Worm (Caenorhabditis elegans) whole organism, midembryonic: ENCODE data around the gene msp-45.
A peak's percentile ranks its signal among the peaks of the same experiment; 100 is the strongest.

Source experiments
- T22C8.4 ChIP-seq: fragments of 200-800 bp; sonication (Bioruptor generic); IDR thresholded peaks from 2 replicates; pipeline ENCODE4 v1.3.6; 2022; ENCODE audit warnings: missing genetic modification characterization, missing compliant biosample characterization
- cog-1 ChIP-seq: sonication (generic microtip); optimal IDR thresholded peaks from 2 replicates; lab custom pipeline; 2016; ENCODE audit warnings: missing genetic modification characterization, missing compliant biosample characterization
- flt-1 ChIP-seq: fragments of 200-800 bp; sonication (Bioruptor generic); IDR thresholded peaks from 2 replicates; pipeline ENCODE4 v1.3.6; 2022; ENCODE audit warnings: missing genetic modification characterization, missing compliant biosample characterization
- klf-2 ChIP-seq: fragments of 200-800 bp; sonication (Bioruptor generic); conservative IDR thresholded peaks from 2 replicates; pipeline ENCODE4 v1.3.6; 2022; ENCODE audit warnings: missing genetic modification reagents, missing genetic modification characterization, missing compliant biosample characterization
- med-1 ChIP-seq: sonication (generic microtip); optimal IDR thresholded peaks from 2 replicates; lab custom pipeline; 2017; ENCODE audit warnings: missing genetic modification characterization, mild to moderate bottlenecking, missing compliant biosample characterization, antibody characterized with exemption, missing genetic modification reagents; ENCODE audit not compliant: insufficient read depth
- ref-1 ChIP-seq: fragments of 200-800 bp; sonication (Bioruptor generic); conservative IDR thresholded peaks from 2 replicates; pipeline ENCODE4 v1.3.6; 2022; ENCODE audit warnings: missing genetic modification reagents, missing genetic modification characterization, missing compliant biosample characterization
- tab-1 ChIP-seq: fragments of 200-800 bp; sonication (Bioruptor generic); IDR thresholded peaks from 2 replicates; pipeline ENCODE4 v1.3.6; 2022; ENCODE audit warnings: missing genetic modification characterization, missing compliant biosample characterization
- ztf-23 ChIP-seq: fragments of 200-800 bp; sonication (Bioruptor generic); IDR thresholded peaks from 2 replicates; pipeline ENCODE4 v1.3.6; 2022; ENCODE audit warnings: missing genetic modification reagents, missing genetic modification characterization, missing compliant biosample characterization
- ztf-29 ChIP-seq: fragments of 200-800 bp; sonication (Bioruptor generic); IDR thresholded peaks from 2 replicates; pipeline ENCODE4 v1.3.6; 2022; ENCODE audit warnings: missing genetic modification reagents, missing genetic modification characterization, missing compliant biosample characterization

Gene msp-45

DNA sequence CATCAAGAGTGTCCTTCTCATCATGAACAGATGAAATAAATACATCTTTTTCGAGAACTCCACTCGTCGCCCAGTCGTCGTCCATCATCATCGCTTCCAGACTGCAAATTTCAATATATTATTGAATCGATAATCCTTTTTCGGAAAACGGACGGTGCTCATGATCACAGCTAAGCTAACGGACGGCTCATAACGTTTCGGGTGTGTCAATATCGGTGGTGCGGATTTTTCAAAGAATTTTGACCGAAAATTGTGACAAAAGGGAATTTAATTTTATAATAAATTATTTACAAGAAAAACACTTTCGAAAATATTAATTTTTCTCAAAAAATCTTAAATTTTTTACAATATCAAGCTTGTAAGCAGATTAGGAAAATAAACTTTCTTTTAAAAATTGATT, 30.6 kb upstream of the msp-45 start, which contains the start of gene crh-2:
Gene crh-2, minus strand, starts transcription at position 101 of the 400 bp plus-strand sequence.
- TF ChIP-seq med-1 (GFP tag; lab: Kevin White, UChicago): no peak
- no peak for TF ChIP-seq ref-1 (GFP tag; lab: Robert Waterston, UW)
- TF ChIP-seq klf-2: no peak
- TF ChIP-seq flt-1 (GFP tag; lab: Robert Waterston, UW): no peak
- TF ChIP-seq tab-1 (GFP tag; lab: Robert Waterston, UW): no peak
- TF ChIP-seq T22C8.4: no peak

DNA sequence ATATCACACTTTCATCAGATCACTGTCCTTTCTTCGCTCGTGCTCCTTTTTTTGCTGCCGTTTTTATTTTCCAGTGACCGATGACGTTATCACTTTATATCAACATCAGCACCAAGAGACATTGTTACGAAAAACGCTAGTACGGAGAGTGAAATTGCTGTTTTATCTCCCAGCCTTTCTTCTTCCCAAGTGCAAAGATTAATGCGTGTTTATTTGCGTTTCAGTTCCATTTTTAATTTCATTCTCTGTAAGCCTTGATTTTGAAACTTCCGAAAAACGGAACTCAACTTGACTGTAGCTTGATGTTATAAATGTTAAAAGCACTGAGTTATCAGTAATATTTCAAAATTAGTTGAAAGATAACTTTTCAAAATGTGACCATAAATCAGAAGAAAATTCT, 30.0 kb upstream of the msp-45 start:
- TF ChIP-seq cog-1: no peak
- no peak for TF ChIP-seq ztf-23 (GFP tag; lab: Robert Waterston, UW)
- no peak for TF ChIP-seq flt-1 (GFP tag; lab: Robert Waterston, UW)
- TF ChIP-seq T22C8.4: no peak
- TF ChIP-seq ref-1 (GFP tag; lab: Robert Waterston, UW): no peak
- no peak for TF ChIP-seq tab-1 (GFP tag; lab: Robert Waterston, UW)
- TF ChIP-seq klf-2: no peak
- no peak for TF ChIP-seq ztf-29 (GFP tag; lab: Robert Waterston, UW)
- no peak for TF ChIP-seq med-1 (GFP tag; lab: Kevin White, UChicago)

DNA sequence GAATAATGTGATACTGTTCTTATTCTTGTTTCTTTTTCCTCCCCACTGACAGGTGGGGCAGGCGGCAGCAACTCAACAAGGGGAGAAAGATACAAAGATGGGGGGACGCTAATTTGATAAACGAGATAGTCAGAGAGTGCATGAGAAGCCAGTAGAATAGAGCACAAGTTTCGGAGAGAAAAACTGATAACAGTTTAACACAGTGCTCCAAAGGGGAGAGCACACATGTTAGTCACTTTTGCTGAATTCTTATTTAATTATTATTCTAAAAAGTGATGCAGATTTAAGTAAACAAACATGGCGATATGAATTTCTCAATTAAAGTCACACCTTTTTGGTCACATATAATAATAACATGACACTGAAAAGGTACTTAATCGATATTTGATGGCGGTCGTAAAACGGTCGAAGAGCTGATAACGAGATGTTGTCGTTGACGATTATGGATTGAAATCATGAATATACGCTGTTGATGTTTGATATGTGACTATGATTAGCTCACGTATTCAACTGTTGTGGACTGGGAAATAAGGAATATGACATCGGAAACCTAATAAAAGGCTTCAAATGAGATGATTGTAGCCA, 29.2 kb upstream of the msp-45 start:
- no peak for TF ChIP-seq ztf-29 (GFP tag; lab: Robert Waterston, UW)
- TF ChIP-seq ref-1 (GFP tag; lab: Robert Waterston, UW): no peak
- TF ChIP-seq med-1 (GFP tag; lab: Kevin White, UChicago): no peak
- no peak for TF ChIP-seq tab-1 (GFP tag; lab: Robert Waterston, UW)
- no peak for TF ChIP-seq cog-1
- TF ChIP-seq ztf-23 (GFP tag; lab: Robert Waterston, UW): no peak
- no peak for TF ChIP-seq flt-1 (GFP tag; lab: Robert Waterston, UW)
- no peak for TF ChIP-seq T22C8.4
- TF ChIP-seq klf-2: no peak

DNA sequence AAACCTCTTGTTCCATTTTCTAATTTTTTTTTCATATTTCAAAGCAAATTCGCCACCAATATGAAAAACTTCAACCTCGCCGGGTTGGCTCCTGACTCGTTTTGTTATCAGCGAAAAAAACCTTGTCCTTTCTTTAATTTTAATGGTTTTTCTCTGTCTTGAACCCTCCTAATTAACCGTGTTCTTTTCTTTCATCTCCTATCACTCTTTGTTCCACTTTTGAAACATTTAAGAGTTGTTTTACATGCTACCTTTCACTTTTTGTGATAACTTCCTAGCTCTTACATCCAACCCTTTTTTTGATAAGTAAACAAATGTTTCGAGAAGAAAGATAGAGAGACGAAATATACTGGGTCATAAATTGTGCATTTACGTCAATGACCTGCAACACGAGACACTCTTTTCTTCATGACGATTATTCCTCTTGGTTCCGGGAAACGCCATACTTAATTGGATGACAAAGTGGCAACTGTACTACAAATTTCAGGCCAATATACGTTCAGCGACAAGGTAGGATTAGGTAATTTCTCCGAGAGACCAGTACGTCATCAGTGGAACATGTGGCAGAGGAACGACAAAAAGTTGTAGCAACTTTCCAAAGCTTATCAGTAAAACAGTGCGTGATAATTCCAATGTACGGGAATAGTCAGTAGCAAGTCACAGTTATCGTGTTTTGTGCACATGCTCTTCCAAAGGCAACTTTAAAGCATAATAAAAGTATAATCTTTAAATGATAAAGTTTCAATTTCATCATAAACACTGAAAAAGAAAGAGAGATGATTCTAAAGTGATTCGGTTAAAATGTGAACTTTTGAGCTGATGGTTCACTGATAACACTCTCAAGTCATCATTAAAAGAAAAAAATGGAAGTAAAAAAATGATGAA, 28.0 kb upstream of the msp-45 start:
- TF ChIP-seq ztf-23 (GFP tag; lab: Robert Waterston, UW) (no peak), med-1 (GFP tag; lab: Kevin White, UChicago) (no peak), cog-1 (no peak), tab-1 (GFP tag; lab: Robert Waterston, UW) (no peak), T22C8.4 (no peak), ref-1 (GFP tag; lab: Robert Waterston, UW) (no peak), klf-2 (no peak)

DNA sequence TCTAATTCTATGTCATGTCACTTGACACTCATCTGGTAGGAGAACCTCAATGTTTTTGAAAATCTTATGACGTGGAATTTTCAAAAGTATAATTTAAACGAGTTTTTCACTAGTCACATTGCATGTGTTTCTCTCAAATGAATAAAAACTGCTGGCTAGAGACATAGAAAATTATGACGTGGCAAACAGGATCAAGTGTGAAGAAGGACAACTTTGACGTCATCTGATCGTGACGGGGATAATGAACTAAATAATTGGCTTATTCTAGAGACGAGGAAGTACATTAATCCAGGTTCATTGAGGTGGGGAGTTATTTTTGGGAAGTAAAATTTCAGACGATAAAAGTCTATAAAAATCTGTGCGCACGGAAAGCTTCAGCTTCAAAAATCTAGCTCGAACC, 26.3 kb upstream of the msp-45 start:
- TF ChIP-seq ztf-29 (GFP tag; lab: Robert Waterston, UW) (no peak), tab-1 (GFP tag; lab: Robert Waterston, UW) (no peak), cog-1 (no peak), med-1 (GFP tag; lab: Kevin White, UChicago) (no peak), ztf-23 (GFP tag; lab: Robert Waterston, UW) (no peak), klf-2 (no peak), ref-1 (GFP tag; lab: Robert Waterston, UW) (no peak), T22C8.4 (no peak), flt-1 (GFP tag; lab: Robert Waterston, UW) (no peak)

DNA sequence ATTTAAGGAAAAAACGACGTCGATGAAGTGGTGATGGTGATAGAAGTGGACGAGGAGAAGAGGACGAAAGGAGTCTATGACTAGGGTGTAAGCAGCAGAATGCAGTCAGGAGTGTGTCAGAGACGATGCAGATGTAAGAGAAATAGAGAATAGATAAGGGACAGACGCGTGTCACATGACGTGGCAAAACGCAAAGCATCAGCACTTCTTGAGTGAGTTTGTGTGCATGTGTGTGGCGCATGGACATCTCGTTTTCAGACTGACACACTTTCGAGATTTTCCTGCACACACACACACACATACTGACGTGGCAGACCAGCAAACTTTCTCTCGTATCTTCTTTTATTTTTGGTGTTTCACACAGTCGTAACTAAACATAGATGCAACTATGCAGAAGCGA, 25.6 kb upstream of the msp-45 start:
- TF ChIP-seq cog-1: no peak
- no peak; the same call in 1 of the 2 replicates for TF ChIP-seq flt-1 (GFP tag; lab: Robert Waterston, UW)
- TF ChIP-seq tab-1 (GFP tag; lab: Robert Waterston, UW): no peak
- TF ChIP-seq med-1 (GFP tag; lab: Kevin White, UChicago): no peak
- TF ChIP-seq T22C8.4: no peak
- no peak for TF ChIP-seq ref-1 (GFP tag; lab: Robert Waterston, UW)
- no peak for TF ChIP-seq ztf-23 (GFP tag; lab: Robert Waterston, UW)
- no peak for TF ChIP-seq ztf-29 (GFP tag; lab: Robert Waterston, UW)

DNA sequence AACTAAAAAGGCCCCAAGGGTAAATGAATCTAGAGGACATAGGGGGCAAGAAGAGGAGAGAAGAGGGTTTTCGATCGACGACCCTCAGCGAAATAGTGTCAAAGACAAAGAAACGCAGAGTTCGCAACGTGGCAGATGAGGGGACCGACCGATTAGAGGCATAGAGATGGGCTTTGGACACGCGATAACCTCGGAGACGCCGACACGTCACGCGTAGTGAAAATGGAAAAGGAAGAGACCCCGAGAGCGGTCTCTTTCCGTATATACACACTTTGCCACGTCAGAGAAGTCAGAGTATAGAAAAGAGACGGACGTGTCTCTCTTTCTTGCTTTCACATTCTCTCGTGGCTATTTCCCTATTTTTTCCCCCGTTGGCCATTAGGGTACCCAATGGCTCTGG, 24.6 kb upstream of the msp-45 start:
- TF ChIP-seq tab-1 (GFP tag; lab: Robert Waterston, UW) (no peak), flt-1 (GFP tag; lab: Robert Waterston, UW) (peak; percentile 68; the same call in 1 of the 2 replicates), T22C8.4 (no peak), med-1 (GFP tag; lab: Kevin White, UChicago) (peak; percentile 10), ref-1 (GFP tag; lab: Robert Waterston, UW) (no peak), ztf-23 (GFP tag; lab: Robert Waterston, UW) (no peak), cog-1 (peak; percentile 53), klf-2 (no peak)

DNA sequence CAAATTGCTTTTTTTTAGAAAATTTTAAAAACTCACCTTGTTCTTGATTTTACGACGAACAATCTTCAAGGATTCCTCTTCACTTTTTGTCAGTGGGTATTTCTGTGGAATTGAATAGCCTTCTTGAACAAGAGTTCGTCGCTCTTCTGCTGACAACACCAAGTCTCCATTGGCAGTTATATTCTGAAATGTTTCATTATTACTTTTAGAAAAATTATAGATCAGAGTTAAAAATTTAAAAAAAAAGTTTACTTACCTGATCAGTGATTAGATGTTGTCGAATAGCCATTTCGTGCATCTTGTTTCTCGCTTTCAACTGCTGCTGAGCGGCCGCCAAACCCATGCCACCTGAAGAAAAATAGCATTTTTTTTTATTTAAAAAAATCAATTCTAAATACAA, 23.4 kb upstream of the msp-45 start:
- TF ChIP-seq T22C8.4 (no peak), ztf-29 (GFP tag; lab: Robert Waterston, UW) (no peak), med-1 (GFP tag; lab: Kevin White, UChicago) (no peak), flt-1 (GFP tag; lab: Robert Waterston, UW) (no peak), tab-1 (GFP tag; lab: Robert Waterston, UW) (no peak), klf-2 (no peak), ztf-23 (GFP tag; lab: Robert Waterston, UW) (no peak), cog-1 (no peak), ref-1 (GFP tag; lab: Robert Waterston, UW) (no peak)

DNA sequence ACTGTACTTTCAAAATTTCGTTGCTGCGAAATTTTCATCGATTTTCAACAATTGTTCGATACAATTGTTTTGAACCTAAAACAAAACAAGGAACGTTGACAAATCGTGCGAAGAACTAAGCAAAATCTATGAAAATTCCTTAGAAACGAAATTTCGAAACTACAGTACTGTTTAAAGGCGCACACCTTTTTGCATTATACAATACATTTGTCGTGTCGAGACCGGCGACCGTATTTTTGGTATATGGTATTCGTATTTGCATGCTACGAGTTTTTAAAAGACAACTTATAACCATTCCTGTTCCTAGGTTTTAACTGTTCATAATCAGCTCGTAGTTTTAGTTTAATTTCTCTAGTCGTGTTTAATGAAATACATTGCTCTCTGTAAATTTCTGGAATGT, 21.7 kb upstream of the msp-45 start:
- TF ChIP-seq ref-1 (GFP tag; lab: Robert Waterston, UW) (no peak), T22C8.4 (no peak), ztf-29 (GFP tag; lab: Robert Waterston, UW) (no peak), klf-2 (no peak), flt-1 (GFP tag; lab: Robert Waterston, UW) (no peak), med-1 (GFP tag; lab: Kevin White, UChicago) (no peak), tab-1 (GFP tag; lab: Robert Waterston, UW) (no peak), ztf-23 (GFP tag; lab: Robert Waterston, UW) (no peak), cog-1 (no peak)
